Worm (Caenorhabditis elegans): Measurements from ENCODE around the gene T20B5.2.

T20B5.2 gene

DNA sequence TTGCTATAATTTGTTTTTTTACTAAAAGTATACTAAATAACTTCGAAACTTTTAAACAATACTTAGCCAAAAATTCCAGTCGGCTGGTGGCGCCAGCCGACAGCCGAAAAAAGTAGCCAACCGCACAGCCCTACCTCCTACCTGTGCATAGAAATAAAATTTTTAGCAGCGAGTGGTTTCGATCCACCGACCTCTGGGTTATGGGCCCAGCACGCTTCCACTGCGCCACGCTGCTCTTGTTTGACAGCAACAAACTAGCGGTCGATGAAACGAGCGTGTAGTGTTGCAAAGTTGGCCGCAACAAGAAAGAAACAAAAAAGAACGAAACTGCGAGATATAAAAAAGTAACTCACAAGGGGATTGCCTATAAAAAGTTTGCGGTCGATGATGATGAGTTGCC is 42.0 kb downstream of the T20B5.2 start (continued):
- TF ChIP-seq F57A8.1 (GFP tag; optimal IDR thresholded peaks at IDR 0.05), result no peak
- no peak for TF ChIP-seq ceh-58 (GFP tag; IDR thresholded peaks at IDR 0.05)
- no peak for TF ChIP-seq egl-44 (GFP tag; IDR thresholded peaks at IDR 0.05)
- no peak for TF ChIP-seq F52B5.7 (tag; optimal IDR thresholded peaks at IDR 0.05)
- peak; percentile 87 for TF ChIP-seq lin-26 (GFP tag; IDR thresholded peaks at IDR 0.05)
- TF ChIP-seq mel-28 (tag; optimal IDR thresholded peaks at IDR 0.05; ENCODE audit: borderline replicate concordance), result no peak
- TF ChIP-seq ceh-79 (tag; optimal IDR thresholded peaks at IDR 0.05), result peak; percentile 25
- no peak for TF ChIP-seq ztf-28 (GFP tag; IDR thresholded peaks at IDR 0.05)
- no peak for TF ChIP-seq F57C9.4 (tag; optimal IDR thresholded peaks at IDR 0.05)
- peak; percentile 74 for TF ChIP-seq nhr-90 (tag; optimal IDR thresholded peaks at IDR 0.05)
- TF ChIP-seq aptf-2 (GFP tag; conservative IDR thresholded peaks at IDR 0.05), result no peak
- no peak for TF ChIP-seq madf-6 (GFP tag; IDR thresholded peaks at IDR 0.05)
- TF ChIP-seq xnd-1 (tag; optimal IDR thresholded peaks at IDR 0.05), result no peak
- TF ChIP-seq Y79H2A.3 (GFP tag; conservative IDR thresholded peaks at IDR 0.05), result no peak
- TF ChIP-seq hlh-12 (tag; optimal IDR thresholded peaks at IDR 0.05), result no peak
- no peak for TF ChIP-seq attf-3 (GFP tag; conservative IDR thresholded peaks at IDR 0.05)
- TF ChIP-seq mcd-1 (GFP tag; IDR thresholded peaks at IDR 0.05), result no peak; the same call in none of the 2 replicates
- no peak for TF ChIP-seq F55B11.4 (tag; optimal IDR thresholded peaks at IDR 0.05; ENCODE audit: borderline replicate concordance, insufficient read depth)
- TF ChIP-seq nhr-179 (tag; optimal IDR thresholded peaks at IDR 0.05), result no peak
- no peak for TF ChIP-seq ztf-25 (GFP tag; IDR thresholded peaks at IDR 0.05)
- TF ChIP-seq attf-6 (GFP tag; IDR thresholded peaks at IDR 0.05), result no peak
- no peak for TF ChIP-seq akir-1 (GFP tag; optimal IDR thresholded peaks at IDR 0.05)
- peak; percentile 53 for TF ChIP-seq atf-7 (tag; optimal IDR thresholded peaks at IDR 0.05)
- TF ChIP-seq tbx-9 (tag; optimal IDR thresholded peaks at IDR 0.05; ENCODE audit: borderline replicate concordance), result no peak
- peak; percentile 63 for TF ChIP-seq mes-4 (tag; optimal IDR thresholded peaks at IDR 0.05)
- TF ChIP-seq nhr-27 (tag; optimal IDR thresholded peaks at IDR 0.05), result no peak
- TF ChIP-seq Y56A3A.18 (GFP tag; IDR thresholded peaks at IDR 0.05), result peak; percentile 74
- TF ChIP-seq lsl-1 (GFP tag; optimal IDR thresholded peaks at IDR 0.05), result no peak
- TF ChIP-seq F33H1.4 (GFP tag; IDR thresholded peaks at IDR 0.05), result no peak
- TF ChIP-seq Y53F4B.3 (GFP tag; IDR thresholded peaks at IDR 0.05), result no peak
- no peak for TF ChIP-seq ztf-3 (GFP tag; optimal IDR thresholded peaks at IDR 0.05)
- no peak for TF ChIP-seq ceh-40 (GFP tag; IDR thresholded peaks at IDR 0.05)
- TF ChIP-seq egrh-3 (GFP tag; IDR thresholded peaks at IDR 0.05), result peak; percentile 53; the same call in 1 of the 2 replicates
- TF ChIP-seq athp-1 (tag; optimal IDR thresholded peaks at IDR 0.05), result peak; percentile 34
- TF ChIP-seq Y95B8A.8 (GFP tag; IDR thresholded peaks at IDR 0.05), result no peak
- peak; percentile 21 for TF ChIP-seq ZK185.1 (tag; optimal IDR thresholded peaks at IDR 0.05; ENCODE audit: poor library complexity, severe bottlenecking)
- no peak for TF ChIP-seq let-526 (GFP tag; IDR thresholded peaks at IDR 0.05)
- no peak for TF ChIP-seq fkh-3 (tag; optimal IDR thresholded peaks at IDR 0.05)
- no peak for TF ChIP-seq T07F8.4 (tag; optimal IDR thresholded peaks at IDR 0.05)
- TF ChIP-seq hlh-26 (GFP tag; conservative IDR thresholded peaks at IDR 0.05), result no peak
- peak; percentile 7 for TF ChIP-seq F23B12.7 (tag; optimal IDR thresholded peaks at IDR 0.05; ENCODE audit: insufficient read depth)
- TF ChIP-seq ccch-3 (GFP tag; optimal IDR thresholded peaks at IDR 0.05), result no peak
- TF ChIP-seq D2030.7 (GFP tag; IDR thresholded peaks at IDR 0.05), result no peak; the same call in 1 of the 2 replicates
- TF ChIP-seq B0035.1 (tag; optimal IDR thresholded peaks at IDR 0.05), result no peak
- no peak for TF ChIP-seq ztf-6 (GFP tag; IDR thresholded peaks at IDR 0.05)
- peak; percentile 52 for TF ChIP-seq lin-40 (tag; optimal IDR thresholded peaks at IDR 0.05)
- TF ChIP-seq lin-35 (GFP tag; optimal IDR thresholded peaks at IDR 0.05), result no peak
- TF ChIP-seq cebp-1 (GFP tag; IDR thresholded peaks at IDR 0.05), result no peak
- TF ChIP-seq cebp-1 (tag; optimal IDR thresholded peaks at IDR 0.05), result peak; percentile 64
- TF ChIP-seq hsf-1 (GFP tag; IDR thresholded peaks at IDR 0.05), result no peak
